Fruit fly (Drosophila melanogaster): ENCODE results near the gene CG43998.
A peak's percentile ranks its signal among the peaks of the same experiment; 100 is the strongest.

dm6 chr3R:23888273-23889220, 40.3 kb downstream of the CG43998 start:
- TF ChIP-seq cnc (optimal IDR thresholded peaks at IDR 0.05) (no peak), kay (GFP tag; ENCODE audit: borderline replicate concordance) (peak; percentile 10), CG12768 (GFP tag; optimal IDR thresholded peaks at IDR 0.05) (no peak)
